Worm (Caenorhabditis elegans) whole organism, L4/young adult: ENCODE results near the gene Y55F3BR.6.

Source experiments
- dao-5 ChIP-seq: sonication (generic microtip); optimal IDR thresholded peaks from 2 replicates; lab custom pipeline; 2016; ENCODE audit warnings: missing genotype, missing genetic modification characterization, moderate library complexity, missing compliant biosample characterization
- him-1 ChIP-seq: sonication (generic microtip); optimal IDR thresholded peaks from 2 replicates; lab custom pipeline; 2016; ENCODE audit warnings: missing genotype, missing genetic modification reagents, missing genetic modification characterization, missing compliant biosample characterization

DNA sequence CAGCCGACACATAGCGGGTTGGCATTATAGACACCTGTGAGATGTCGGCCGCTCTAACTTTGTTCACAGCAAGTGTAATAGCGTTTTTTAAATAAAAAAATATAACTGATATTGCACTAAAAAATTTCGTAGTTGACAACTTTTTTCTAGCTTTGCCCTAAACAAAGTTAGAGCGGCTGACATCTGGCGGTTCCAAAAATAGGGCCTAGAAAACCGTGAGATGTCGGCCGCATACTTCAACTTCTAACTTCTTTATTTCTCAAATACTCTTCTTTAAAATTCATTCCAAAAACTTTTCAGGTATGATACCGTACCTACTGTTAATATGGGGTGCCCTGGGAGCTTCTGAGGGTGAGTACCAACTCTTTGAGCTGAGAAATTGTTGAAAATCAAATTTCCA lies 16.7 kb upstream of the Y55F3BR.6 start, which contains the start of gene Y55F3BR.2:
- TF ChIP-seq him-1 (tag; lab: Kevin White, UChicago) (no peak), dao-5 (no peak)
